Fruit fly (Drosophila melanogaster) whole organism, pupa: Measurements from ENCODE around the gene CG6567.

Source experiments
- CG10348 ChIP-seq: fragments of 200-800 bp; sonication (Bioruptor generic); IDR thresholded peaks from 2 replicates; pipeline ENCODE4 v1.3.6; 2022; ENCODE audit warnings: missing biosample characterization, missing genetic modification characterization
- CG12605 ChIP-seq: fragments of 200-800 bp; sonication (Bioruptor generic); IDR thresholded peaks from 2 replicates; pipeline ENCODE4 v1.3.6; 2022; ENCODE audit warnings: missing biosample characterization, missing genetic modification characterization
- CG13204 ChIP-seq: fragments of 200-800 bp; sonication (Bioruptor generic); optimal IDR thresholded peaks from 2 replicates; lab custom pipeline; 2018; ENCODE audit warnings: missing biosample characterization, mild to moderate bottlenecking, missing genetic modification characterization, moderate library complexity
- CG14655 ChIP-seq: fragments of 200-800 bp; sonication (Bioruptor generic); optimal IDR thresholded peaks from 3 replicates; lab custom pipeline; 2017; ENCODE audit warnings: mild to moderate bottlenecking, missing biosample characterization, missing genetic modification reagents, missing genetic modification characterization
- CG15710 ChIP-seq: fragments of 200-800 bp; sonication (Bioruptor generic); optimal IDR thresholded peaks from 2 replicates; lab custom pipeline; 2018; ENCODE audit warnings: missing biosample characterization, mild to moderate bottlenecking, missing genetic modification characterization, moderate library complexity
- CG17806 ChIP-seq: fragments of 200-800 bp; sonication (Bioruptor generic); optimal IDR thresholded peaks from 2 replicates; lab custom pipeline; 2018; ENCODE audit warnings: missing biosample characterization, mild to moderate bottlenecking, missing genetic modification characterization, moderate library complexity
- CG32121 ChIP-seq: fragments of 200-800 bp; sonication (Bioruptor generic); IDR thresholded peaks from 2 replicates; pipeline ENCODE4 v1.3.6; 2022; ENCODE audit warnings: missing biosample characterization, missing genetic modification characterization
- CG34367 ChIP-seq: fragments of 200-800 bp; sonication (Bioruptor generic); optimal IDR thresholded peaks from 2 replicates; lab custom pipeline; 2018; ENCODE audit warnings: missing biosample characterization, mild to moderate bottlenecking, missing genetic modification characterization
- CG4496 ChIP-seq: fragments of 200-800 bp; sonication (Bioruptor generic); IDR thresholded peaks from 3 replicates; pipeline ENCODE4 v1.3.6; 2022; ENCODE audit warnings: missing biosample characterization, missing genetic modification characterization
- CG8159 ChIP-seq: fragments of 200-800 bp; sonication (Bioruptor generic); optimal IDR thresholded peaks from 3 replicates; lab custom pipeline; 2018; ENCODE audit warnings: missing biosample characterization, mild to moderate bottlenecking, missing genetic modification characterization, moderate library complexity
- CG8301 ChIP-seq: fragments of 200-800 bp; sonication (Bioruptor generic); optimal IDR thresholded peaks from 2 replicates; lab custom pipeline; 2018; ENCODE audit warnings: missing biosample characterization, mild to moderate bottlenecking, missing genetic modification characterization
- CG9948 ChIP-seq: fragments of 200-800 bp; sonication (Bioruptor generic); optimal IDR thresholded peaks from 2 replicates; lab custom pipeline; 2018; ENCODE audit warnings: missing biosample characterization, mild to moderate bottlenecking, missing genetic modification characterization, moderate library complexity
- D1 ChIP-seq: fragments of 200-800 bp; sonication (Bioruptor generic); optimal IDR thresholded peaks from 2 replicates; lab custom pipeline; 2018; ENCODE audit warnings: missing biosample characterization, mild to moderate bottlenecking, missing genetic modification characterization, moderate library complexity
- EcR ChIP-seq: fragments of 200-800 bp; sonication (Bioruptor generic); optimal IDR thresholded peaks from 3 replicates; lab custom pipeline; 2019; ENCODE audit warnings: missing biosample characterization, missing genetic modification characterization, mild to moderate bottlenecking, moderate library complexity, missing genetic modification reagents
- Ets98B ChIP-seq: fragments of 200-800 bp; sonication (Bioruptor generic); IDR thresholded peaks from 2 replicates; pipeline ENCODE4 v1.3.6; 2022; ENCODE audit warnings: missing biosample characterization, missing genetic modification characterization
- Pif1A ChIP-seq: fragments of 200-800 bp; sonication (Bioruptor generic); optimal IDR thresholded peaks from 3 replicates; lab custom pipeline; 2016; ENCODE audit warnings: missing biosample characterization, missing genetic modification characterization
- Pif1B ChIP-seq: fragments of 200-800 bp; sonication (Bioruptor generic); optimal IDR thresholded peaks from 3 replicates; lab custom pipeline; 2016; ENCODE audit warnings: missing biosample characterization, missing genetic modification characterization
- Snoo ChIP-seq: fragments of 200-800 bp; sonication (Bioruptor generic); optimal IDR thresholded peaks from 3 replicates; lab custom pipeline; 2017; ENCODE audit warnings: missing biosample characterization, mild to moderate bottlenecking, missing genetic modification characterization, inconsistent platforms
- fd96Ca ChIP-seq: fragments of 200-800 bp; sonication (Bioruptor generic); IDR thresholded peaks from 3 replicates; pipeline ENCODE4 v1.3.6; 2022; ENCODE audit warnings: missing biosample characterization, missing genetic modification characterization
- gl ChIP-seq: fragments of 200-800 bp; sonication (Bioruptor generic); optimal IDR thresholded peaks from 2 replicates; lab custom pipeline; 2018; ENCODE audit warnings: missing biosample characterization, mild to moderate bottlenecking, missing genetic modification characterization
- rn ChIP-seq: fragments of 200-800 bp; sonication (Bioruptor generic); IDR thresholded peaks from 2 replicates; pipeline ENCODE4 v1.3.6; 2022; ENCODE audit warnings: missing biosample characterization, missing genetic modification characterization

The CG6567 gene

DNA sequence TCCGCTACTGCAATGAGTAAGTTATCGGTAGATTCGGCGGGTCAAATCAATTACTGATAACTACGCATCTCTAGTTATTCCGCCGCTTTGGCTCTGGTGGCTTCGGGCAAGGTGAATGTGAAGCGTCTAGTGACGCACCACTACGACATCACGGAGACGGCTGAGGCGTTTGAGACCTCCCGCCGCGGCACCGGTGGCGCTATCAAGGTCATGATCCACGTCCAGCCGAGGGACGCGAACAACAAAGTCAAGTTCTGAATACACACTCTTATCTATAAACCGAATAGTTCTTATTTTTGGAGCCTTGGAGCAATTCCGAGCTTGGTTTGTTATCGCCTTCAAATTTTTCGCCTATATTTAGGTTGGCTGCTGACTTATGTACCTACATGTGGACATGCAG is 23.6 kb upstream of the CG6567 start:
- TF ChIP-seq CG14655 (GFP tag; lab: Kevin White, UChicago) (no peak), CG13204 (GFP tag; lab: Kevin White, UChicago) (no peak), CG8159 (no peak), CG17806 (tag; lab: Kevin White, UChicago) (no peak), CG9948 (no peak), rn (GFP tag; lab: Robert Waterston, UW) (no peak), CG8301 (tag; lab: Kevin White, UChicago) (no peak), Pif1A (no peak), CG4496 (GFP tag; lab: Robert Waterston, UW) (no peak), CG34367 (tag; lab: Kevin White, UChicago) (no peak), Pif1B (GFP tag; lab: Kevin White, UChicago) (no peak), D1 (no peak), CG10348 (no peak), EcR (no peak)

DNA sequence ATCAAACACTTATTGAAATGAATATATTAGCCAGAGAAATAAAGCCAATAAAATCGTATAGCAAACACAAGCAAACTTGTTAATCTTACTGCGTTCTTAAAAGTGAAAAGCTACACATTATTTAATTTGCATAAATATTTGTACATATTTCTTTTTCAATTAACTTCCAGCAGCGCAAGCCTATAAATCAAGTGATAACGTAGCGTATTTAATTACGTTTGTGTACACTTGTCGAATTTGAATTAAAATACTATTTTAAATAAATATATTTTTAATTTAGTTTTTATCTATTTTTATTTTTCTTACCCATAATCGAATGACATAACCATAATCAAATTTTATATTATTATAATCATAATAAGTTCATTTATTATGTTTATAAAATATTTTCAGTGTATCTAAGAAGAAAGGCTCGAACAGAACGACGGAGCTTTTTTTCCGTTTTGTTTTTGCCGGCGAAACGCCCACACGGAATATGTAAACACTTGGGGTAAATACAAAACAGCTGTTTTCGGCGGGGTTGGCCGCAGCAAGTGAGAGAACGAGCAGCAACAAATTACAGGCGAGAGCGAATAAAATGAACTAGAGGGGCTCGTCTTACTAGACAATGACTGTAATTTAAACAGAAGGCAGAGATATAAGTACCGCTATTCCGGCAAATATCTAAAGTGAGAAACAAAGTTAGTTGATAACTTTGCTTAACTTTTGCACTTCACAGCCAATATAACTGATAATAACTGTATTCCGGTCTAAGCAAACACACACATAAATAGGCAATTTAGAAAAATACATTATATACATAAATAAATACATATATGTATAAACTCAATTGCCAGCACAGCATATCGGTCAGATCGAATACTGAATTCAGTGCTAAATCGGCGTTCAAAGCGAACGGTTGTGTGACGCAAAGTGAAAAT is 21.5 kb upstream of the CG6567 start, which contains the start of gene Sodh2:
Gene Sodh2 (plus strand): TSS at position 870 of the 920 bp plus-strand sequence.
- TF ChIP-seq Ets98B (GFP tag; lab: Robert Waterston, UW), result peak; percentile 90
- TF ChIP-seq CG10348, result peak; percentile 71
- TF ChIP-seq CG17806 (tag; lab: Kevin White, UChicago), result peak; percentile 50
- TF ChIP-seq CG4496 (GFP tag; lab: Robert Waterston, UW), result peak; percentile 88
- TF ChIP-seq EcR, result no peak
- peak; percentile 33 for TF ChIP-seq CG8301 (tag; lab: Kevin White, UChicago)
- peak; percentile 50 for TF ChIP-seq CG12605
- peak; percentile 17 for TF ChIP-seq gl
- peak; percentile 64 for TF ChIP-seq Snoo (tag; lab: Kevin White, UChicago)
- peak; percentile 61 for TF ChIP-seq CG14655 (GFP tag; lab: Kevin White, UChicago)
- peak; percentile 61 for TF ChIP-seq CG9948
- TF ChIP-seq CG34367 (tag; lab: Kevin White, UChicago), result no peak
- peak; percentile 53 for TF ChIP-seq CG15710 (tag; lab: Kevin White, UChicago)
- peak; percentile 82 for TF ChIP-seq D1
- peak; percentile 64 for TF ChIP-seq Pif1A
- TF ChIP-seq CG13204 (GFP tag; lab: Kevin White, UChicago), result peak; percentile 13
- TF ChIP-seq Pif1B (GFP tag; lab: Kevin White, UChicago), result peak; percentile 62
- TF ChIP-seq CG32121, result peak; percentile 82
- TF ChIP-seq fd96Ca (GFP tag; lab: Robert Waterston, UW), result peak; percentile 91
- peak; percentile 73 for TF ChIP-seq CG8159
- peak; percentile 36; the same call in 1 of the 2 replicates for TF ChIP-seq rn (GFP tag; lab: Robert Waterston, UW)
- TF ChIP-seq, all 21 proteins: peak for 19

DNA sequence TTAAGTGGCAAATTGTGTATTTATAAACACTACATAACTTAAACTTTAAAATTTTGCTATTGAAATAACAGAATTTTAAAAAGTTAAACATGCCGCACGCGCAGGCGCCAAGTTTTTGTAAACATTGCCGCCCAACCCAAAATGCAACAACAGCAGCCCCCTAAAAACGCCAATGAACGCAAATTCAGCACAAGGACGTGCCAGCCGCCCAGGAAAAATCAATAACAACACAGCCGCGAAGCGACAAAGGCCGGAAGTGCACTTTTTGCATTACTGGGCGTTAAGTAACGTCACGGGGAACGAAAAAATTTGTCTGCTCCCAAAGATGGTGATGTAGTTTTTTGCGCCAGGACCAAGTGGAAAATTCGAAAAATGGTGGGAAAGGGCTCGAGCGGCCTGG is 18.6 kb upstream of the CG6567 start, which contains the start of gene CG4596:
Gene CG4596 (plus strand): TSS at position 219 of the 400 bp plus-strand sequence.
- TF ChIP-seq CG13204 (GFP tag; lab: Kevin White, UChicago) (no peak), CG9948 (no peak), CG10348 (no peak), Snoo (tag; lab: Kevin White, UChicago) (no peak), CG32121 (no peak), Pif1A (no peak), gl (no peak), CG8159 (no peak), CG15710 (tag; lab: Kevin White, UChicago) (no peak), rn (GFP tag; lab: Robert Waterston, UW) (no peak), Ets98B (GFP tag; lab: Robert Waterston, UW) (no peak), CG4496 (GFP tag; lab: Robert Waterston, UW) (no peak)

DNA sequence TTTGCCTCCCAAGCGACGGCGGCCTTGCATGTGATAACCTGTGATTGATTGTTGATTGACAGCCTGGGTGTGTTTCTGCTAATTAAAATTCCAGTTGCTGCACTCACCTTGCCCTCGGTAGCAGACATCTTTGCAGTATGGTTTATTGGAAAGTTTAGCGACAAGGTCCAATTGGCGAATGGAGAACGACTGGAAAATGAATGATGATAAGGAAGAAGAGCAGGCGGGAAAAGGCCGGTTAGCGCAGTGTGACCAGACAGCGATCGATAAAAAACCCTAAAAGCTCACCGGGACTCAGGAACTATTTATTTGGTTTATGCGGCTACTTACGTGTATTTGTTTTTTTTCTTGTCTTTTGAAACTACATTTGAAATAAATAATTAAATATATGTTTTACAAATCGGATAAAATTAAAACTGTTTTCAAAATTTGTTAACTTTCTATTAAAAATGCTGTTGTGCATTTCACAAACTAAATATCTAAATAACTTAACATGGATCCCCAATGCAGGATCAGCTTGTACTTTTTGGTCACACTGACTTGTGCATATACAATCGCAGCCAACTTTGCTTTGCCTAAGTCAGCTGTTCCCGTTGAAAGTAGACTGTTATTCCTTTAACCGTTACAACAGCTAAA is 18.0 kb upstream of the CG6567 start, which contains the start of gene Fdh:
Gene Fdh (minus strand): TSS at position 234 of the 636 bp plus-strand sequence.
- no peak for TF ChIP-seq gl
- no peak for TF ChIP-seq CG12605
- TF ChIP-seq CG4496 (GFP tag; lab: Robert Waterston, UW), result peak; percentile 55; the same call in 2 of the 3 replicates
- peak; percentile 46 for TF ChIP-seq CG8301 (tag; lab: Kevin White, UChicago)
- peak; percentile 38 for TF ChIP-seq Pif1B (GFP tag; lab: Kevin White, UChicago)
- TF ChIP-seq Pif1A, result no peak
- no peak for TF ChIP-seq D1
- no peak for TF ChIP-seq fd96Ca (GFP tag; lab: Robert Waterston, UW)
- peak; percentile 64 for TF ChIP-seq CG15710 (tag; lab: Kevin White, UChicago)
- peak; percentile 64 for TF ChIP-seq CG8159
- no peak for TF ChIP-seq CG10348
- 0 out of 2 replicates have a peak, but pooled peaks have one; percentile 13 for TF ChIP-seq CG32121
- TF ChIP-seq EcR, result no peak
- peak; percentile 46 for TF ChIP-seq Snoo (tag; lab: Kevin White, UChicago)
- TF ChIP-seq CG9948, result peak; percentile 31
- TF ChIP-seq CG14655 (GFP tag; lab: Kevin White, UChicago), result no peak
- no peak for TF ChIP-seq CG13204 (GFP tag; lab: Kevin White, UChicago)
- peak; percentile 31; the same call in 1 of the 2 replicates for TF ChIP-seq Ets98B (GFP tag; lab: Robert Waterston, UW)
- TF ChIP-seq CG17806 (tag; lab: Kevin White, UChicago), result peak; percentile 40
- no peak for TF ChIP-seq rn (GFP tag; lab: Robert Waterston, UW)
- no peak for TF ChIP-seq CG34367 (tag; lab: Kevin White, UChicago)
- TF ChIP-seq, all 21 proteins: peak for 10

DNA sequence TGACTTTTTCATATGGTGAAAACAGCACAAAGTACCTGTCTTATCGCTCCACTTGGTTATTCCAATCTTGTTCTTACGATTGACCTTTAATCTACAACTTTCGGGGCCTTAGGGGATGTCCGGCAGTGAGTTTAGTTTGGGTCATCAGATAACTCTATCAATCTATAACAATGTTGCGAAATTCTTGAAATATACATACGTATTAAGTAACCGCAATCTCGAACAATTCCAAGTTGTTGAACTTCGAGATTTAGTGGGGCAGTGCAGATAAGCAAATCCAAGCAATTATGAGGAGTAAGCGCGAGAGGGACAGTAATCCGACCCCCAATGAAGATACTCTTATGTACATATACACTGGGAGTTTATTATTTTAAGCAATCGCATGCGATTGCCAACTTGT is 16.3 kb upstream of the CG6567 start:
- TF ChIP-seq CG9948 (no peak), EcR (peak; percentile 12)
